Fruit fly (Drosophila melanogaster) whole organism, embryonic: ENCODE results near the gene CBP.
A peak's percentile ranks its signal among the peaks of the same experiment; 100 is the strongest.

Source experiments
- ATbp ChIP-seq: fragments of 200-800 bp; sonication (Bioruptor generic); optimal IDR thresholded peaks from 2 replicates; lab custom pipeline; 2017; ENCODE audit warnings: missing biosample characterization, mild to moderate bottlenecking, missing genetic modification characterization, missing genetic modification reagents
- C15 ChIP-seq: fragments of 200-800 bp; sonication (Bioruptor generic); IDR thresholded peaks from 3 replicates; pipeline ENCODE4 v1.3.6; 2022; ENCODE audit warnings: missing biosample characterization, missing genetic modification characterization
- CG10366 ChIP-seq: fragments of 200-800 bp; sonication (Bioruptor generic); IDR thresholded peaks from 2 replicates; pipeline ENCODE4 v1.3.6; 2022; ENCODE audit warnings: missing biosample characterization, missing genetic modification characterization
- CG11560 ChIP-seq: fragments of 200-800 bp; sonication (Bioruptor generic); IDR thresholded peaks from 3 replicates; pipeline ENCODE4 v1.3.6; 2022; ENCODE audit warnings: missing biosample characterization, missing genetic modification characterization
- CG12155 ChIP-seq: fragments of 200-800 bp; sonication (Bioruptor generic); optimal IDR thresholded peaks from 3 replicates; lab custom pipeline; 2016; ENCODE audit warnings: missing biosample characterization, missing genetic modification characterization
- CG13287 ChIP-seq: fragments of 200-800 bp; sonication (Bioruptor generic); IDR thresholded peaks from 2 replicates; pipeline ENCODE4 v1.3.6; 2022; ENCODE audit warnings: missing biosample characterization, missing genetic modification characterization; ENCODE audit not compliant: partially characterized antibody
- CG14014 ChIP-seq: fragments of 200-800 bp; sonication (Bioruptor generic); IDR thresholded peaks from 2 replicates; pipeline ENCODE4 v1.3.6; 2022; ENCODE audit warnings: missing biosample characterization, missing genetic modification characterization
- CG14441 ChIP-seq: fragments of 200-800 bp; sonication (Bioruptor generic); IDR thresholded peaks from 2 replicates; pipeline ENCODE4 v1.3.6; 2022; ENCODE audit warnings: missing biosample characterization, missing genetic modification characterization
- CG16863 ChIP-seq: fragments of 200-800 bp; sonication (Bioruptor generic); optimal IDR thresholded peaks from 3 replicates; lab custom pipeline; 2016; ENCODE audit warnings: missing biosample characterization, missing genetic modification characterization
- CG17186 ChIP-seq: fragments of 200-800 bp; sonication (Bioruptor generic); optimal IDR thresholded peaks from 3 replicates; lab custom pipeline; 2017; ENCODE audit warnings: missing biosample characterization, missing genetic modification reagents, missing genetic modification characterization
- CG17385 ChIP-seq: fragments of 200-800 bp; sonication (Bioruptor generic); optimal IDR thresholded peaks from 3 replicates; lab custom pipeline; 2018; ENCODE audit warnings: missing biosample characterization, mild to moderate bottlenecking, missing genetic modification characterization
- CG2129 ChIP-seq: fragments of 200-800 bp; sonication (Bioruptor generic); IDR thresholded peaks from 2 replicates; pipeline ENCODE4 v1.3.6; 2022; ENCODE audit warnings: missing biosample characterization, missing genetic modification characterization; ENCODE audit not compliant: partially characterized antibody
- CG31365 ChIP-seq: fragments of 200-800 bp; sonication (Bioruptor generic); optimal IDR thresholded peaks from 2 replicates; lab custom pipeline; 2018; ENCODE audit warnings: missing biosample characterization, mild to moderate bottlenecking, missing genetic modification characterization
- CG3281 ChIP-seq: fragments of 200-800 bp; sonication (Bioruptor generic); optimal IDR thresholded peaks from 3 replicates; lab custom pipeline; 2017; ENCODE audit warnings: missing biosample characterization, mild to moderate bottlenecking, missing genetic modification characterization
- CG4360 ChIP-seq: fragments of 200-800 bp; sonication (Bioruptor generic); IDR thresholded peaks from 2 replicates; pipeline ENCODE4 v1.3.6; 2022; ENCODE audit warnings: missing biosample characterization, missing genetic modification characterization
- CG43689 ChIP-seq: fragments of 200-800 bp; sonication (Bioruptor generic); IDR thresholded peaks from 2 replicates; pipeline ENCODE4 v1.3.6; 2022; ENCODE audit warnings: missing biosample characterization, missing genetic modification characterization
- CG4617 ChIP-seq: fragments of 200-800 bp; sonication (Bioruptor generic); optimal IDR thresholded peaks from 3 replicates; lab custom pipeline; 2016; ENCODE audit warnings: missing biosample characterization, missing genetic modification characterization, borderline replicate concordance
- CG4730 ChIP-seq: fragments of 200-800 bp; sonication (Bioruptor generic); IDR thresholded peaks from 2 replicates; pipeline ENCODE4 v1.3.6; 2022; ENCODE audit warnings: missing biosample characterization, missing genetic modification characterization
- CG4820 ChIP-seq: fragments of 200-800 bp; sonication (Bioruptor generic); optimal IDR thresholded peaks from 3 replicates; lab custom pipeline; 2016; ENCODE audit warnings: missing biosample characterization, missing genetic modification characterization
- CG7987 ChIP-seq: fragments of 200-800 bp; sonication (Bioruptor generic); optimal IDR thresholded peaks from 2 replicates; lab custom pipeline; 2018; ENCODE audit warnings: missing biosample characterization, mild to moderate bottlenecking, missing genetic modification characterization, moderate library complexity
- CG8359 ChIP-seq: fragments of 200-800 bp; sonication (Bioruptor generic); optimal IDR thresholded peaks from 2 replicates; lab custom pipeline; 2017; ENCODE audit warnings: missing biosample characterization, mild to moderate bottlenecking, missing genetic modification characterization, borderline replicate concordance
- CG9437 ChIP-seq: fragments of 200-800 bp; sonication (Bioruptor generic); optimal IDR thresholded peaks from 2 replicates; lab custom pipeline; 2018; ENCODE audit warnings: missing biosample characterization, mild to moderate bottlenecking, missing genetic modification characterization
- HLHmδ ChIP-seq: fragments of 200-800 bp; sonication (Bioruptor generic); optimal IDR thresholded peaks from 2 replicates; lab custom pipeline; 2018; ENCODE audit warnings: missing biosample characterization, mild to moderate bottlenecking, missing genetic modification characterization, moderate library complexity
- Hand ChIP-seq: fragments of 200-800 bp; sonication (Bioruptor generic); optimal IDR thresholded peaks from 2 replicates; lab custom pipeline; 2017; ENCODE audit warnings: mild to moderate bottlenecking, missing biosample characterization, missing genetic modification reagents, missing genetic modification characterization
- Hey ChIP-seq: fragments of 200-800 bp; sonication (Bioruptor generic); optimal IDR thresholded peaks from 3 replicates; lab custom pipeline; 2018; ENCODE audit warnings: missing biosample characterization, mild to moderate bottlenecking, missing genetic modification characterization
- Lpt ChIP-seq: fragments of >200 bp; optimal IDR thresholded peaks from 2 replicates; lab custom pipeline; 2018; ENCODE audit warnings: missing biosample characterization, missing genetic modification characterization
- Meics ChIP-seq: fragments of 200-800 bp; sonication (Bioruptor generic); optimal IDR thresholded peaks from 2 replicates; lab custom pipeline; 2017; ENCODE audit warnings: missing biosample characterization, mild to moderate bottlenecking, missing genetic modification characterization
- NC2β ChIP-seq: fragments of 200-800 bp; sonication (Bioruptor generic); optimal IDR thresholded peaks from 2 replicates; lab custom pipeline; 2016; ENCODE audit warnings: missing biosample characterization, missing genetic modification characterization
- Nf-YA ChIP-seq: fragments of 200-800 bp; sonication (Bioruptor generic); IDR thresholded peaks from 2 replicates; pipeline ENCODE4 v1.3.6; 2022; ENCODE audit warnings: missing biosample characterization, missing genetic modification characterization
- Oli ChIP-seq: fragments of 200-800 bp; sonication (Bioruptor generic); optimal IDR thresholded peaks from 2 replicates; lab custom pipeline; 2018; ENCODE audit warnings: missing biosample characterization, mild to moderate bottlenecking, missing genetic modification characterization, moderate library complexity
- Usf ChIP-seq: fragments of 200-800 bp; sonication (Bioruptor generic); optimal IDR thresholded peaks from 2 replicates; lab custom pipeline; 2017; ENCODE audit warnings: missing genotype, missing biosample characterization, missing genetic modification characterization
- btn ChIP-seq: fragments of 200-800 bp; sonication (Bioruptor generic); optimal IDR thresholded peaks from 2 replicates; lab custom pipeline; 2016; ENCODE audit warnings: missing biosample characterization, missing genetic modification characterization
- cas ChIP-seq: fragments of 200-800 bp; sonication (Bioruptor generic); IDR thresholded peaks from 2 replicates; pipeline ENCODE4 v1.3.6; 2022; ENCODE audit warnings: missing biosample characterization, missing genetic modification characterization
- croc ChIP-seq: fragments of 200-800 bp; sonication (Bioruptor generic); conservative IDR thresholded peaks from 3 replicates; pipeline ENCODE4 v1.3.6; 2022; ENCODE audit warnings: missing biosample characterization, missing genetic modification characterization
- cwo ChIP-seq: fragments of 200-800 bp; sonication (Bioruptor generic); optimal IDR thresholded peaks from 3 replicates; lab custom pipeline; 2017; ENCODE audit warnings: missing biosample characterization, missing genetic modification characterization, mild to moderate bottlenecking, moderate library complexity, missing genetic modification reagents
- danr ChIP-seq: fragments of 200-800 bp; sonication (Bioruptor generic); IDR thresholded peaks from 2 replicates; pipeline ENCODE4 v1.3.6; 2022; ENCODE audit warnings: missing biosample characterization, missing genetic modification characterization
- dm ChIP-seq: fragments of 200-800 bp; sonication (Bioruptor generic); optimal IDR thresholded peaks from 3 replicates; lab custom pipeline; 2016; ENCODE audit warnings: missing biosample characterization, missing genetic modification characterization
- exex ChIP-seq: fragments of 200-800 bp; sonication (Bioruptor generic); optimal IDR thresholded peaks from 4 replicates; lab custom pipeline; 2018; ENCODE audit warnings: missing biosample characterization, mild to moderate bottlenecking, missing genetic modification characterization, moderate library complexity
- gsb ChIP-seq: fragments of 200-800 bp; sonication (Bioruptor generic); IDR thresholded peaks from 2 replicates; pipeline ENCODE4 v1.3.6; 2022; ENCODE audit warnings: missing biosample characterization, missing genetic modification characterization
- inv ChIP-seq: fragments of 200-800 bp; sonication (Bioruptor generic); IDR thresholded peaks from 2 replicates; pipeline ENCODE4 v1.3.6; 2022; ENCODE audit warnings: missing biosample characterization, missing genetic modification characterization; ENCODE audit not compliant: partially characterized antibody
- klu ChIP-seq: fragments of 200-800 bp; sonication (Bioruptor generic); IDR thresholded peaks from 2 replicates; pipeline ENCODE4 v1.3.6; 2022; ENCODE audit warnings: missing biosample characterization, missing genetic modification characterization
- nerfin-2 ChIP-seq: fragments of 200-800 bp; sonication (Bioruptor generic); IDR thresholded peaks from 2 replicates; pipeline ENCODE4 v1.3.6; 2022; ENCODE audit warnings: missing biosample characterization, missing genetic modification characterization; ENCODE audit not compliant: partially characterized antibody
- otp ChIP-seq: fragments of 200-800 bp; sonication (Bioruptor generic); IDR thresholded peaks from 3 replicates; pipeline ENCODE4, ENCODE4 v1.3.6; 2022; ENCODE audit warnings: missing biosample characterization, missing genetic modification characterization
- pan ChIP-seq, 4 experiments: fragments of >200 bp in 3 of 4; fragments of 200-800 bp in 1 of 4; sonication (Bioruptor generic) in 1 of 4; optimal IDR thresholded peaks in 3 of 4; IDR thresholded peaks in 1 of 4; 2 replicates each; pipeline versions ENCODE4 v1.3.6 to Lab custom; 2017 to 2022; ENCODE audit warnings: missing biosample characterization in 2 of 4, missing genetic modification characterization in 2 of 4, mixed read lengths in 1 of 4
- ranshi ChIP-seq: fragments of 200-800 bp; sonication (Bioruptor generic); IDR thresholded peaks from 2 replicates; pipeline ENCODE4 v1.3.6; 2022; ENCODE audit warnings: missing biosample characterization, missing genetic modification characterization
- run ChIP-seq: fragments of 200-800 bp; sonication (Bioruptor generic); optimal IDR thresholded peaks from 3 replicates; lab custom pipeline; 2018; ENCODE audit warnings: missing biosample characterization, mild to moderate bottlenecking, missing genetic modification characterization
- seq ChIP-seq: fragments of 200-800 bp; sonication (Bioruptor generic); IDR thresholded peaks from 2 replicates; pipeline ENCODE4 v1.3.6; 2022; ENCODE audit warnings: missing biosample characterization, missing genetic modification characterization
- wdn ChIP-seq: fragments of 200-800 bp; sonication (Bioruptor generic); IDR thresholded peaks from 2 replicates; pipeline ENCODE4 v1.3.6; 2022; ENCODE audit warnings: missing biosample characterization, missing genetic modification characterization

The CBP gene

dm6 chrX:7336121-7336961 is 811 bp upstream of the CBP start (continued):
- peak; percentile 72 for TF ChIP-seq CG4730 (GFP tag; lab: Robert Waterston, UW)
- peak; percentile 76 for TF ChIP-seq ranshi
- peak; percentile 75 for TF ChIP-seq otp
- 0 out of 3 replicates have a peak, but pooled peaks have one; percentile 33 for TF ChIP-seq C15 (GFP tag; lab: Robert Waterston, UW)
- peak; percentile 87 for TF ChIP-seq run (tag; lab: Kevin White, UChicago)
- TF ChIP-seq CG9437 (GFP tag; lab: Kevin White, UChicago), result peak; percentile 86
- peak; percentile 87 for TF ChIP-seq croc (GFP tag; lab: Robert Waterston, UW)
- peak; percentile 52 for TF ChIP-seq Lpt (GFP tag; lab: Kevin White, UChicago)
- TF ChIP-seq CG4820 (GFP tag; lab: Kevin White, UChicago), result peak; percentile 88
- TF ChIP-seq CG17186 (GFP tag; lab: Kevin White, UChicago), result peak; percentile 84
- TF ChIP-seq dm (GFP tag; lab: Kevin White, UChicago), result peak; percentile 87
- no peak for TF ChIP-seq CG2129 (GFP tag; lab: Robert Waterston, UW)
- peak; percentile 82 for TF ChIP-seq Usf (GFP tag; lab: Kevin White, UChicago)
- no peak for TF ChIP-seq cas (GFP tag; lab: Robert Waterston, UW)
- TF ChIP-seq Hand (GFP tag; lab: Kevin White, UChicago), result peak; percentile 39
- peak; percentile 77 for TF ChIP-seq CG14014 (GFP tag; lab: Robert Waterston, UW)
- TF ChIP-seq CG12155 (GFP tag; lab: Kevin White, UChicago), result peak; percentile 72
- TF ChIP-seq Oli (tag; lab: Kevin White, UChicago), result peak; percentile 96
- peak; percentile 80 for TF ChIP-seq CG10366 (GFP tag; lab: Robert Waterston, UW)
- peak; percentile 35 for TF ChIP-seq Hey (tag; lab: Kevin White, UChicago)
- TF ChIP-seq CG14441 (GFP tag; lab: Robert Waterston, UW), result peak; percentile 82
- TF ChIP-seq Nf-YA (GFP tag; lab: Robert Waterston, UW), result peak; percentile 81
- no peak for TF ChIP-seq CG13287 (GFP tag; lab: Robert Waterston, UW)
- TF ChIP-seq pan (optimal IDR thresholded peaks at IDR 0.05; lab: Kevin White, UChicago), result no peak
- peak in 1 of 2 experiments; percentile 90 for TF ChIP-seq pan (GFP tag; optimal IDR thresholded peaks at IDR 0.05 in 1 of 2, IDR thresholded peaks at IDR 0.05 in 1 of 2)
- no peak for TF ChIP-seq nerfin-2
- peak; percentile 85 for TF ChIP-seq seq (GFP tag; lab: Robert Waterston, UW)
- peak; percentile 88 for TF ChIP-seq CG8359 (GFP tag; lab: Kevin White, UChicago)
- peak; percentile 59 for TF ChIP-seq wdn (GFP tag; lab: Robert Waterston, UW)
- TF ChIP-seq CG31365, result peak; percentile 66
- peak; percentile 86 for TF ChIP-seq CG3281
- TF ChIP-seq CG16863, result peak; percentile 93
- TF ChIP-seq CG4617 (GFP tag; lab: Kevin White, UChicago), result peak; percentile 82
- peak; percentile 79 for TF ChIP-seq CG43689 (GFP tag; lab: Robert Waterston, UW)
- TF ChIP-seq HLHmδ, result no peak
- TF ChIP-seq inv, result no peak
- peak; percentile 94 for TF ChIP-seq ATbp
- peak; percentile 60; the same call in 1 of the 3 replicates for TF ChIP-seq CG11560 (tag; lab: Robert Waterston, UW)
- TF ChIP-seq Meics (GFP tag; lab: Kevin White, UChicago), result peak; percentile 84
- peak; percentile 74 for TF ChIP-seq CG7987 (GFP tag; lab: Kevin White, UChicago)
- peak; percentile 72; the same call in 1 of the 2 replicates for TF ChIP-seq klu (GFP tag; lab: Robert Waterston, UW)
- peak; percentile 94 for TF ChIP-seq NC2β (GFP tag; lab: Kevin White, UChicago)
- peak; percentile 80 for TF ChIP-seq danr (GFP tag; lab: Robert Waterston, UW)
- peak; percentile 61 for TF ChIP-seq exex (tag; lab: Kevin White, UChicago)
- TF ChIP-seq btn, result peak; percentile 89
- peak; percentile 62 for TF ChIP-seq CG4360
- TF ChIP-seq gsb (GFP tag; lab: Robert Waterston, UW), result peak; percentile 52
- TF ChIP-seq CG17385 (GFP tag; lab: Kevin White, UChicago), result peak; percentile 83
- TF ChIP-seq cwo (GFP tag; lab: Kevin White, UChicago), result peak; percentile 87
